Worm (Caenorhabditis elegans): Measurements from ENCODE around the gene cdo-1.

Gene cdo-1

DNA sequence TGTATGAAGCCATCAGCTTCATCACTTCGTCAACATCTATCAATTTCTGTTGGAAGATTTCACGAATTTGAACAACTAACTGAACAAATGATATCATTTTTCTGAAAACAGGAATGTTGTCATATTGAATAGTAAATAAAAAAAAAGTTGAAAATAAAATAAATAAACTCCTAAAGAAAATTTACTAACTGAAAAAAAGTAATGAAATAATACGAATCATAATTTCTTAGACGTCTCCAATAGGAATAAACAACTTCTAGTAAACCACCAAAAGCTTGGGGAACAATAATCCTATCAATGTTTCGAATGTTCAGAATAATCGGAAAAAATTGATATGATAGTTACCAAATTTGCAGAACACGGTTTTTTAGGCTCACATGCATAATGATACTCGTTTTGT lies at the start of gene cdo-1:
Gene cdo-1, minus strand, starts transcription at position 101 of the 400 bp plus-strand sequence.
- no peak for TF ChIP-seq alr-1 (tag; optimal IDR thresholded peaks at IDR 0.05)
- no peak for TF ChIP-seq snpc-4 (tag; optimal IDR thresholded peaks at IDR 0.05)
- no peak for TF ChIP-seq nhr-6 (tag; optimal IDR thresholded peaks at IDR 0.05)
- no peak for TF ChIP-seq unc-39 (tag; optimal IDR thresholded peaks at IDR 0.05)
- no peak for TF ChIP-seq ZK546.5 (tag; optimal IDR thresholded peaks at IDR 0.05)
- no peak for TF ChIP-seq elt-3 (tag; optimal IDR thresholded peaks at IDR 0.05)
- no peak for TF ChIP-seq zag-1 (tag; optimal IDR thresholded peaks at IDR 0.05)
- TF ChIP-seq nhr-23 (tag; optimal IDR thresholded peaks at IDR 0.05): no peak
- TF ChIP-seq unc-55 (GFP tag; optimal IDR thresholded peaks at IDR 0.05): no peak
- TF ChIP-seq gmeb-1 (tag; optimal IDR thresholded peaks at IDR 0.05): no peak
- no peak for TF ChIP-seq sma-3 (GFP tag; optimal IDR thresholded peaks at IDR 0.05)
- no peak for TF ChIP-seq dmd-4 (tag; optimal IDR thresholded peaks at IDR 0.05)
- no peak for TF ChIP-seq lin-11 (tag; optimal IDR thresholded peaks at IDR 0.05)
- TF ChIP-seq ama-1 (optimal IDR thresholded peaks at IDR 0.05): no peak

ce11 chrX:912990-913389 lies 49.6 kb upstream of the cdo-1 start, which contains the start of gene F35H12.6:
F35H12.6 (plus strand) TSS chrX:913290.
- TF ChIP-seq R02D3.7 (tag; optimal IDR thresholded peaks at IDR 0.05) (no peak), ztf-4 (tag; optimal IDR thresholded peaks at IDR 0.05) (no peak), fos-1 (tag; optimal IDR thresholded peaks at IDR 0.05) (no peak), ztf-1 (GFP tag; conservative IDR thresholded peaks at IDR 0.05) (no peak), lin-39 (tag; optimal IDR thresholded peaks at IDR 0.05) (no peak), sem-4 (tag; optimal IDR thresholded peaks at IDR 0.05) (no peak), dmd-4 (tag; optimal IDR thresholded peaks at IDR 0.05) (no peak), snpc-4 (tag; optimal IDR thresholded peaks at IDR 0.05) (no peak), elt-1 (tag; optimal IDR thresholded peaks at IDR 0.05) (no peak), nhr-25 (tag; optimal IDR thresholded peaks at IDR 0.05) (no peak)

DNA sequence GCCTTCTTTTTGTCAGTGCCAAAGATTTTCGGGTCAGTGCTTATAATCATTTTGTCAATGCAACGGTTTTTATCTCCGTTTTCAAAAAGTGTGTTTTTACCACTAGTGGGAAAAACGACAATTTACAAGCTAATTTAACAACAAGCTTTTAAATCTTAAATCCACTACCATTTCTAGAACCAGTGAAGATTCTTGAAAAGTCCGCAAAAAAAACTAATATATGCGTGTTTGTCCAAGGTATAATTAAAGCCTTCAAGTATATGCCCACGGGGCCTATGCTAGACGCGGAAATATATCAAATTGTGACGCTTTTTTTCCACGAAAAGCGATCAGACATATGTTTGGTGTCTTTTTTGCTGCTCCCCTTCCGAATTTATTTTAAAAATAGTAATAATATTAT lies 49.2 kb upstream of the cdo-1 start:
- TF ChIP-seq nhr-77 (tag; optimal IDR thresholded peaks at IDR 0.05) (no peak), R02D3.7 (tag; optimal IDR thresholded peaks at IDR 0.05) (no peak), unc-39 (tag; optimal IDR thresholded peaks at IDR 0.05) (no peak), mdl-1 (tag; optimal IDR thresholded peaks at IDR 0.05) (no peak), skn-1 (tag; optimal IDR thresholded peaks at IDR 0.05) (no peak), egl-27 (tag; optimal IDR thresholded peaks at IDR 0.05) (no peak), sem-4 (tag; optimal IDR thresholded peaks at IDR 0.05) (no peak), unc-62 (GFP tag; optimal IDR thresholded peaks at IDR 0.05) (no peak), snpc-4 (tag; optimal IDR thresholded peaks at IDR 0.05) (no peak), ceh-16 (tag; optimal IDR thresholded peaks at IDR 0.05) (no peak), nhr-21 (tag; optimal IDR thresholded peaks at IDR 0.05) (no peak), unc-55 (GFP tag; optimal IDR thresholded peaks at IDR 0.05) (no peak), lsy-2 (tag; optimal IDR thresholded peaks at IDR 0.05) (no peak), dmd-4 (tag; optimal IDR thresholded peaks at IDR 0.05) (no peak), lin-13 (GFP tag; optimal IDR thresholded peaks at IDR 0.05) (no peak), aly-2 (tag; optimal IDR thresholded peaks at IDR 0.05) (no peak)

DNA sequence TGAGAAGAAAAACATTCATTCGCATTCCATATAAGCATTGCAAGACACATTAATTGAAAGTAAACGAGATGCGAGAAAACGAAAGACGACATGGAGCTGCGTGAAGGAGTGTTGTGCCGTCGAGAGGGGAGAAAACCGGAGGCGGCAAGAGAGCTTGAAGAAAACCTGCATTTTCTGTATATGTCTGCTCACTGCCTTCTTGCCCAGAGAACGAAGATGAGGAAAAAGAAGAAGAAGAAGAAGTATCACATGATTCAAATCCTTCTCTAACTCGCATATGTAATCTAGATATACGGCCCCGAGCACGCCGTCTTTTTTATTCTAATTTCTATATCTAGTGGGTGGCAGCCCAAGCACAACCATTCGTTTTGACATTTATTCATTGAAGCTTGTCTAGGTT lies 47.0 kb upstream of the cdo-1 start:
- TF ChIP-seq nhr-10 (tag; optimal IDR thresholded peaks at IDR 0.05) (no peak), skn-1 (tag; optimal IDR thresholded peaks at IDR 0.05) (no peak), elt-1 (tag; optimal IDR thresholded peaks at IDR 0.05) (no peak), ztf-1 (GFP tag; conservative IDR thresholded peaks at IDR 0.05) (no peak), crh-2 (tag; optimal IDR thresholded peaks at IDR 0.05) (peak; percentile 2), unc-62 (GFP tag; optimal IDR thresholded peaks at IDR 0.05) (no peak), lin-13 (GFP tag; optimal IDR thresholded peaks at IDR 0.05) (no peak), lin-11 (tag; optimal IDR thresholded peaks at IDR 0.05) (peak; percentile 46), ama-1 (optimal IDR thresholded peaks at IDR 0.05) (no peak), R02D3.7 (tag; optimal IDR thresholded peaks at IDR 0.05) (no peak), snpc-4 (tag; optimal IDR thresholded peaks at IDR 0.05) (no peak), F13H6.1 (tag; optimal IDR thresholded peaks at IDR 0.05) (no peak), lin-39 (tag; optimal IDR thresholded peaks at IDR 0.05) (no peak), unc-55 (GFP tag; optimal IDR thresholded peaks at IDR 0.05) (peak; percentile 48), blmp-1 (tag; optimal IDR thresholded peaks at IDR 0.05; ENCODE audit: insufficient read depth) (no peak), nhr-21 (tag; optimal IDR thresholded peaks at IDR 0.05) (no peak), peb-1 (tag; optimal IDR thresholded peaks at IDR 0.05) (no peak), C34F6.9 (tag; optimal IDR thresholded peaks at IDR 0.05) (peak; percentile 42), sma-3 (GFP tag; optimal IDR thresholded peaks at IDR 0.05) (no peak), nhr-237 (tag; optimal IDR thresholded peaks at IDR 0.05) (no peak), gmeb-1 (tag; optimal IDR thresholded peaks at IDR 0.05) (no peak), mbf-1 (tag; optimal IDR thresholded peaks at IDR 0.05) (no peak), ztf-11 (tag; optimal IDR thresholded peaks at IDR 0.05) (no peak), aly-2 (tag; optimal IDR thresholded peaks at IDR 0.05) (no peak), nhr-23 (tag; optimal IDR thresholded peaks at IDR 0.05) (no peak), sma-9 (GFP tag; optimal IDR thresholded peaks at IDR 0.05) (peak; percentile 1), sma-9 (tag; optimal IDR thresholded peaks at IDR 0.05) (no peak)

Measured in whole organism, L2 larva.